Fruit fly (Drosophila melanogaster): ENCODE data around the gene fax.

fax gene

DNA sequence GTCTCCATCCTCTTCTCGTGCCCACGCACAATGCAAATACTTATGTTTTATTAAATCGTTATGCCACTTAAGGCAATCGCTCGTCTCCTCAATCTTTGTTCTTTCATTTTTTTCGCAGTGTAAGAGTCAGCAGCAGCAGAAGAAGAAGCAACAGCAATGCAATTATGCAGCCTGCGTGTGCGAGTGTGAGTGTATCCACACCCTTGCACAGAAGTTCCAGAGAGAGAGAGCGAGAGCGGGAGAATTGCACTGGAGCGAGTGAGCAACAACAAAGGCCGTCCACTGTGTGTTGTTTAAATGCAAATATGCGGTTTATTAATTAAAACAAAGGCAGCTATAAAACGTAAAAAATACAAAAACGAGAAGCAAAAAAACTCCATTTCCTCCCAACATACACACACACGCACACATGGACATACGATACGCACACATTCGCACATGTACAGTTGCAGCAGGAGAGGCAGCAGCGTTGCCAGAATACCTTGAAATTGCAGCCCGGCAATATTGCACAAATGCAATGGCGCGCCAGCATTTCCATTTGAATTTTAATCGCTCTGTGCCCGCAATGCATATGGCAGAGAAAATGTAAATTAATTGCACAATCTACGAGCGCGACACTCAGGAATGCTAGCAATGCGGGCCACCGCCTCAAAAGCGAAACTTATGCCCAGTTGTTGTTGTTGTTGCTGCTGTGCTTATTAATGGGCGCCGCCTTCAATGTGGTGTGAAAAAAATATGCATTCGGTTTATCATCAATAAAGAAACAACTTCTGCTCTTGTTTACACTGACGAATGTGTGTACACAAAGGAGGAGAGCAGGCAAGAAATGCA lies 2.8 kb downstream of the fax start:
- TF ChIP-seq ovo (GFP tag; optimal IDR thresholded peaks at IDR 0.05) = peak; percentile 2
- TF ChIP-seq Hr96 (GFP tag; optimal IDR thresholded peaks at IDR 0.05) = no peak
- TF ChIP-seq CG11617 (GFP tag; optimal IDR thresholded peaks at IDR 0.05) = peak; percentile 29
- no peak for TF ChIP-seq cnc (optimal IDR thresholded peaks at IDR 0.05)
- peak; percentile 35 for TF ChIP-seq bab1 (GFP tag; optimal IDR thresholded peaks at IDR 0.05)
- TF ChIP-seq CG33017 (tag; optimal IDR thresholded peaks at IDR 0.05) = peak; percentile 6
- peak; percentile 2 for TF ChIP-seq CG14711 (tag; optimal IDR thresholded peaks at IDR 0.05)
- TF ChIP-seq kay (GFP tag; ENCODE audit: borderline replicate concordance) = peak; percentile 71
- no peak for TF ChIP-seq CG5204 (GFP tag; optimal IDR thresholded peaks at IDR 0.05)
- peak; percentile 46 for TF ChIP-seq CG7045 (GFP tag; optimal IDR thresholded peaks at IDR 0.05)
- TF ChIP-seq CG12768 (GFP tag; optimal IDR thresholded peaks at IDR 0.05) = no peak
- TF ChIP-seq Clk (GFP tag; optimal IDR thresholded peaks at IDR 0.05) = no peak
- TF ChIP-seq CG7101 (tag; optimal IDR thresholded peaks at IDR 0.05) = no peak
- TF ChIP-seq Crg-1 (GFP tag; optimal IDR thresholded peaks at IDR 0.05) = no peak
- no peak for TF ChIP-seq toe (GFP tag; optimal IDR thresholded peaks at IDR 0.05)
- TF ChIP-seq Mnt (GFP tag; optimal IDR thresholded peaks at IDR 0.05) = no peak
- TF ChIP-seq cic (GFP tag; optimal IDR thresholded peaks at IDR 0.05) = no peak
- peak; percentile 30 for TF ChIP-seq tj (GFP tag; optimal IDR thresholded peaks at IDR 0.05)
- TF ChIP-seq CG1620 (GFP tag; optimal IDR thresholded peaks at IDR 0.05) = no peak
- peak; percentile 61 for TF ChIP-seq pad (GFP tag; optimal IDR thresholded peaks at IDR 0.05)

DNA sequence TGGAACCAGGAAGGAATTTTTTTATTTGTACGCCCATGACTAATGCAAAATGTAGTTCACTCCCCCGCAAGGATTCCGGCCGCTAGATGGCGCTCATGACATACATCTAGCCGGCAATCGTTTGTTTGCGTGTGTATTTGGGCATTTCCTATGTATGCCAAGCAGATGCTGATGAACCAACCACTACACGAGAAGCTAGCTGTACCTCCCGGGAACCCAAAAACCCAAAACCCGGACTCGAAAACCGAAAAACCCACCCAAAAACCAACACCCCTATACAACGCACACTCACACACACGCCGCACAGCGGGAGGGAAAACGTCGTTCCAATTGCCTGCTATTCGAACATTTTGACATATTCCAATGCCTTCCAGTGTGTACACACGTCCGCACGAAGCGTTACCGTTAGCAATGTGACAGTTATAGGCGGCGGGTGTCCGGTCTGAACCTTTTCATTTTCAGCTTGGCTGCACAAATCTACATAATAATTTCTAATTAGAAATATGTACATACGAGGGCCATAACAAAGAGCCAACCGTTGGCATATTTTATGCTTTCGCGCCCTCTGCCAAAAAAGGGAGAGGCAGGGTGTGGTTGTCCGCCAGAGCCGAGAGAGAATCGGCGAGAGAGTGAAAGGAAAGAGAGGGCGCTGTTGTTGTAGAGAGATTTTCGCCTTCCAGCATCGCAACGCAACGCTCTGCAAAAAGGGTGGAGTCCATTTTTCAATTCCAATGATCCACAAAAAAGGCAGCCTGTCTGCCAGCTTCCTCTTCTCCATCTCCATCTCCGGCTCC lies 3.6 kb downstream of the fax start:
- TF ChIP-seq pad (GFP tag; optimal IDR thresholded peaks at IDR 0.05) = no peak
- no peak for TF ChIP-seq CG12768 (GFP tag; optimal IDR thresholded peaks at IDR 0.05)
- TF ChIP-seq CG1620 (GFP tag; optimal IDR thresholded peaks at IDR 0.05) = no peak
- no peak for TF ChIP-seq Mnt (GFP tag; optimal IDR thresholded peaks at IDR 0.05)
- TF ChIP-seq CG11617 (GFP tag; optimal IDR thresholded peaks at IDR 0.05) = no peak
- no peak for TF ChIP-seq toe (GFP tag; optimal IDR thresholded peaks at IDR 0.05)
- TF ChIP-seq Crg-1 (GFP tag; optimal IDR thresholded peaks at IDR 0.05) = no peak
- no peak for TF ChIP-seq CG14711 (tag; optimal IDR thresholded peaks at IDR 0.05)
- no peak for TF ChIP-seq kay (GFP tag; ENCODE audit: borderline replicate concordance)
- no peak for TF ChIP-seq cic (GFP tag; optimal IDR thresholded peaks at IDR 0.05)
- no peak for TF ChIP-seq CG33017 (tag; optimal IDR thresholded peaks at IDR 0.05)
- no peak for TF ChIP-seq ovo (GFP tag; optimal IDR thresholded peaks at IDR 0.05)
- TF ChIP-seq bab1 (GFP tag; optimal IDR thresholded peaks at IDR 0.05) = no peak
- no peak for TF ChIP-seq CG7101 (tag; optimal IDR thresholded peaks at IDR 0.05)
- no peak for TF ChIP-seq CG7045 (GFP tag; optimal IDR thresholded peaks at IDR 0.05)
- no peak for TF ChIP-seq Hr96 (GFP tag; optimal IDR thresholded peaks at IDR 0.05)
- TF ChIP-seq cnc (optimal IDR thresholded peaks at IDR 0.05) = no peak

DNA sequence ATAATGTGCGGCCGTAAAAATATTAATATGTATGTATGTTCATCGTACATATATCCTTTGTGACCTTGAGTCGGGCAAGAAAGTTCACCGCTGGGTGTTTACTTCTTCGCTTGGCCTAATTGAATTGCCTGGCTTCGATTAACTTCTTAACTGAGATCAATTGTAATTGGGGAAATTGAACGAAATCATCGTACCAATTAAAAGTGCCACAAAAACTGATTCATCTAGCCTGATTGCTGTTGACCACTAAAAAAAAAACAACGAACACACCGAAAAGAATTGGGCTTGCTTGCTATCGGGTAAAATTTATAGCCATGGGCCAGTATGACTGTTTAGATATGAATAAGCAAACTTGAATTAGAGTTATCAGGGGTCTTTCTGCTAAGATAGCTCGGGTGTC lies 9.4 kb downstream of the fax start:
- TF ChIP-seq kay (GFP tag; ENCODE audit: borderline replicate concordance) (no peak), Hr96 (GFP tag; optimal IDR thresholded peaks at IDR 0.05) (no peak), CG11617 (GFP tag; optimal IDR thresholded peaks at IDR 0.05) (no peak), ovo (GFP tag; optimal IDR thresholded peaks at IDR 0.05) (no peak), bab1 (GFP tag; optimal IDR thresholded peaks at IDR 0.05) (no peak), Clk (GFP tag; optimal IDR thresholded peaks at IDR 0.05) (no peak), CG14711 (tag; optimal IDR thresholded peaks at IDR 0.05) (no peak), CG7045 (GFP tag; optimal IDR thresholded peaks at IDR 0.05) (no peak), CG12768 (GFP tag; optimal IDR thresholded peaks at IDR 0.05) (no peak), CG7101 (tag; optimal IDR thresholded peaks at IDR 0.05) (no peak)

DNA sequence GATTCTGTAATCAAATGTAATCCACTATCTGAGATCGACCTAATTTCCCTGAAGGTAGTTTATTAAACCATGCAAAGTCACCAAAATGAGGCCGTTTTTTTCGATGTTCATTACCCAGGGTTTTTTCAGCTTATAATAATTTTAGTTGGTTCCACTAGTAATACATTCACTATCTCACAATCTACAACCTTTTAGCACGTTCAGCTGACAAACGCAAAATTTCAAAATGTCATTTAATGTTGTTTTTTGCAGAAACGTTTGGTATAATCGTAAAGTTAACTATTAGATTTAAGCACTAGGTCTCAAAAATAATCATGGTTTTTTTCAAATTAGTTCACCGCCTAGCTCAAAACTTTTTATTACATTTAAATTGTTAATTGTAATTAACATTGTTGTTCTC lies 11.5 kb downstream of the fax start, which contains the start of gene CG44836:
Gene CG44836 (minus strand): TSS at position 101 of the 400 bp plus-strand sequence.
- TF ChIP-seq kay (GFP tag; ENCODE audit: borderline replicate concordance) = peak; percentile 20
- TF ChIP-seq bab1 (GFP tag; optimal IDR thresholded peaks at IDR 0.05) = no peak

DNA sequence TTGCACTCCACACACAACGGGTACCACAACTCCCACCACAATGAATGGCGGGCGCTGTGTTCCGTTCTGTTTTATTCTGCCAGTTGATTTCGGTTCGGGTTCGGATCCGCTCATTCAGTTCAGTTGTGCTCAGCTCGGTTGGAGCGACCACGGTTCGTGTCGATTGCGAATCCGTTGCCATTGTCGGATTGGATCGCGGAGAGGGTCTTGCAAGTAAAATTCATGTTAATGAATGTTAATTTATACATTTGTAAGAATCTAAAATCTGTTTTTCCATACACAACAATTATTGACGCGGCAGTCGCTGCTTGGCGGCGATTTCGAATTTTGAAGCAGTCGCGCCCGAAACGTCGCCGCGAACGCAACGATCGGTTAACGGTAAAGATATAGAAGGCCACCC lies 17.1 kb downstream of the fax start, which contains the start of gene Gagr:
Gene Gagr (plus strand): TSS at position 81 of the 400 bp plus-strand sequence.
- TF ChIP-seq Clk (GFP tag; optimal IDR thresholded peaks at IDR 0.05) = no peak
- no peak for TF ChIP-seq bab1 (GFP tag; optimal IDR thresholded peaks at IDR 0.05)

DNA sequence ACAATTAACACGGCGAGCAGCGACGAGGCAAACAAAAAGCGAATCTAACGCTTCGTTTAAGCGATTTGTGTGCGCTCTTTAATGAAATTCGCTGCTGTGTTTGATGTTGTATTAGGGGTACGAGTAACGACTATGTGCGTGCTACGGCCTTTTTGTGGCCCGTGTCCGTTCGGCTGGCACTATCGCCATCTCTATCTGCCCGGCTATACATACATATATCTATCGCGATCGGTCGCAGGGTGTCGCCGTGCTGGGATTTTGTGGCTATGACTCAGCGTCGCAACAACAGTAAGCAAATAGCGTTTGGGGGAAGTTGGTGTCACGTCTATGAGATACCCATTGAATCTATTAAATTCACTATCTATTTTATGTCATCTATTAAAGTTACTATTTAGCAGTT lies 17.9 kb downstream of the fax start:
- TF ChIP-seq CG7045 (GFP tag; optimal IDR thresholded peaks at IDR 0.05) (no peak), toe (GFP tag; optimal IDR thresholded peaks at IDR 0.05) (no peak), Clk (GFP tag; optimal IDR thresholded peaks at IDR 0.05) (no peak), CG11617 (GFP tag; optimal IDR thresholded peaks at IDR 0.05) (no peak), kay (GFP tag; ENCODE audit: borderline replicate concordance) (peak; percentile 53), cic (GFP tag; optimal IDR thresholded peaks at IDR 0.05) (no peak), Crg-1 (GFP tag; optimal IDR thresholded peaks at IDR 0.05) (no peak), CG14711 (tag; optimal IDR thresholded peaks at IDR 0.05) (no peak)

Measured in whole organism, adult.